Worm (Caenorhabditis elegans) whole organism, L3 larva: ENCODE measurements around the gene rfl-1.
A peak's percentile ranks its signal among the peaks of the same experiment; 100 is the strongest.

Source experiments
- R02D3.7 ChIP-seq: fragments of 150-350 bp; optimal IDR thresholded peaks from 2 replicates; lab custom pipeline; 2014; ENCODE audit warnings: missing biosample characterization, missing genetic modification characterization
- ZK546.5 ChIP-seq: sonication (generic microtip); optimal IDR thresholded peaks from 2 replicates; lab custom pipeline; 2017; ENCODE audit warnings: missing biosample characterization, missing genetic modification characterization
- egl-27 ChIP-seq: sonication (generic microtip); optimal IDR thresholded peaks from 4 replicates; lab custom pipeline; 2017; ENCODE audit warnings: missing biosample characterization, missing genetic modification reagents, missing genetic modification characterization
- egl-5 ChIP-seq: fragments of 150-350 bp; optimal IDR thresholded peaks from 2 replicates; lab custom pipeline; 2017; ENCODE audit warnings: missing biosample characterization, missing genetic modification reagents, missing genetic modification characterization, inconsistent platforms
- jun-1 ChIP-seq: fragments of 150-350 bp; optimal IDR thresholded peaks from 2 replicates; lab custom pipeline; 2014; ENCODE audit warnings: missing biosample characterization, missing genetic modification reagents, missing genetic modification characterization
- lsy-12 ChIP-seq: sonication (generic microtip); optimal IDR thresholded peaks from 2 replicates; lab custom pipeline; 2016; ENCODE audit warnings: mild to moderate bottlenecking, missing genetic modification characterization, missing compliant biosample characterization
- mdl-1 ChIP-seq: fragments of 150-350 bp; optimal IDR thresholded peaks from 2 replicates; lab custom pipeline; 2014; ENCODE audit warnings: missing biosample characterization, missing genetic modification characterization
- mml-1 ChIP-seq: fragments of 150-350 bp; sonication (generic microtip); optimal IDR thresholded peaks from 3 replicates; lab custom pipeline; 2014; ENCODE audit warnings: missing biosample characterization, missing genetic modification characterization
- nhr-12 ChIP-seq: fragments of 150-350 bp; optimal IDR thresholded peaks from 2 replicates; lab custom pipeline; 2014; ENCODE audit warnings: missing biosample characterization, missing genetic modification characterization
- snpc-4 ChIP-seq: fragments of 150-350 bp; optimal IDR thresholded peaks from 2 replicates; lab custom pipeline; 2014; ENCODE audit warnings: missing biosample characterization, missing genetic modification characterization
- tbx-2 ChIP-seq: sonication (generic microtip); optimal IDR thresholded peaks from 2 replicates; lab custom pipeline; 2016; ENCODE audit warnings: mild to moderate bottlenecking, missing genetic modification characterization, missing compliant biosample characterization
- unc-62 ChIP-seq: fragments of 150-350 bp; sonication (generic microtip); optimal IDR thresholded peaks from 4 replicates; lab custom pipeline; 2014; ENCODE audit warnings: missing biosample characterization, missing genetic modification reagents, missing genetic modification characterization
- ztf-11 ChIP-seq: fragments of 150-350 bp; optimal IDR thresholded peaks from 2 replicates; lab custom pipeline; 2014; ENCODE audit warnings: missing biosample characterization, missing genetic modification characterization

- TF ChIP-seq egl-5 (peak; percentile 76), mdl-1 (tag; lab: Kevin White, UChicago) (no peak), jun-1 (tag; lab: Kevin White, UChicago) (no peak), unc-62 (GFP tag; lab: Kevin White, UChicago) (peak; percentile 44), lsy-12 (tag; lab: Kevin White, UChicago) (no peak), mml-1 (no peak), ztf-11 (tag; lab: Kevin White, UChicago) (no peak), tbx-2 (tag; lab: Kevin White, UChicago) (no peak), snpc-4 (no peak), R02D3.7 (no peak), egl-27 (tag; lab: Kevin White, UChicago) (no peak), ZK546.5 (no peak), nhr-12 (tag; lab: Kevin White, UChicago) (no peak)
These were observed 32.9 kb upstream of the rfl-1 start for ce11 chrIII:6988060-6988459.
